Comparison of ENCODE assay signal across 1 fruit fly cellular context in the genomic region with DNA sequence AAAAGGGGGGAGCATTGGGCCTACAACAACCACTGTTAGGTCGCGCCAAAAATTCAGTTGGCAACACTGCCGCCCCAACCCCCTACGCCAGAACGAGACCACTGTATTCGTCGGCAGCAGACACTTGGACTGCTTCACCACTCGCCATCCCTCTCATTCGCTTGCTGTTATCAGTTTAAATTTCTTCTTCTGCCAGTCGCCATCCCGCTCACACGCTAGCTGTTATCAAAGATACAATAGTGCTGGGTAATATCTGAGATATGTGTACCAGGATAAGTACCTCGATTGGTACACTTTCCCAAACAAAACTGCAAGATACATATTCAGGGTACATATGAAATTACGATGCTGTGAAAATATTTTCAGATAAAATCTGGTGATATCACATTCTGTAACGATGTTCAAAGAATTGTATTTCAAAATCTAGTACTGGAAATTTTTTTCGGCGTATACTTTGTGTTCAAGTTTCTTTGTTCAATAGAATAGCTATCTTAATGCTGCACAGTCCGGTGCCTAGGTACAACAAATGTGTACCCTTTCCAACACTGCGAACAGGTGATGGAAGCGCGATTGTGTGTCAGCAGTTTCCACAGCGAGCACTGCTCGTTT.
A peak's percentile ranks its signal among the peaks of the same experiment; 100 is the strongest.
TF ChIP-seq lines count a peak whose summit lies in the region.

No protein-coding gene starts in this region.

TF ChIP-seq in whole organism, embryonic, 481 proteins besides CTCF, POLR2A, EP300 and RAD21 (continued from another document and continues in another):
- TF ChIP-seq Hr78 (GFP tag; optimal IDR thresholded peaks at IDR 0.05; lab: Kevin White, UChicago) (peak in 1 of 2 experiments; percentile 48), Atf3 (GFP tag; optimal IDR thresholded peaks at IDR 0.05; lab: Kevin White, UChicago) (peak; percentile 50), CG18476 (GFP tag; optimal IDR thresholded peaks at IDR 0.05; lab: Kevin White, UChicago) (peak; percentile 84), lab (GFP tag; optimal IDR thresholded peaks at IDR 0.05; lab: Kevin White, UChicago) (no peak), trem (tag; optimal IDR thresholded peaks at IDR 0.05; lab: Kevin White, UChicago) (peak; percentile 64), hkb (optimal IDR thresholded peaks at IDR 0.05; lab: Kevin White, UChicago) (no peak), hkb (GFP tag; IDR thresholded peaks at IDR 0.05; lab: Robert Waterston, UW) (peak; percentile 75), crc (GFP tag; optimal IDR thresholded peaks at IDR 0.05; lab: Kevin White, UChicago) (peak; percentile 75), HLH4C (GFP tag; IDR thresholded peaks at IDR 0.05; lab: Robert Waterston, UW; ENCODE audit: partially characterized antibody) (peak; percentile 50; the same call in 2 of the 3 replicates), CG15479 (GFP tag; optimal IDR thresholded peaks at IDR 0.05; lab: Kevin White, UChicago) (no peak), chif (GFP tag; optimal IDR thresholded peaks at IDR 0.05; lab: Kevin White, UChicago) (peak; percentile 72 to 81), CG7372 (GFP tag; IDR thresholded peaks at IDR 0.05; lab: Robert Waterston, UW) (peak; percentile 69), CG14050 (GFP tag; IDR thresholded peaks at IDR 0.05; lab: Robert Waterston, UW) (peak; percentile 50), Myb (GFP tag; optimal IDR thresholded peaks at IDR 0.05; lab: Kevin White, UChicago) (peak; percentile 76), p53 (GFP tag; optimal IDR thresholded peaks at IDR 0.05; lab: Kevin White, UChicago) (peak; percentile 75), CG6254 (GFP tag; optimal IDR thresholded peaks at IDR 0.05; lab: Kevin White, UChicago) (no peak), CG32767 (GFP tag; IDR thresholded peaks at IDR 0.05; lab: Robert Waterston, UW) (peak; percentile 64), ttk (GFP tag; IDR thresholded peaks at IDR 0.05; lab: Robert Waterston, UW) (peak; percentile 41; the same call in 1 of the 2 replicates), ham (GFP tag; IDR thresholded peaks at IDR 0.05; lab: Robert Waterston, UW) (no peak), CG10209 (GFP tag; optimal IDR thresholded peaks at IDR 0.05; lab: Kevin White, UChicago) (peak; percentile 86), GATAe (GFP tag; conservative IDR thresholded peaks at IDR 0.05; lab: Robert Waterston, UW) (peak; percentile 96), Drgx (GFP tag; IDR thresholded peaks at IDR 0.05; lab: Robert Waterston, UW) (peak; percentile 77; the same call in 1 of the 2 replicates), CG6854 (GFP tag; optimal IDR thresholded peaks at IDR 0.05; lab: Kevin White, UChicago) (peak; percentile 67), NfI (GFP tag; optimal IDR thresholded peaks at IDR 0.05; lab: Kevin White, UChicago) (peak; percentile 90), exex (tag; optimal IDR thresholded peaks at IDR 0.05; lab: Kevin White, UChicago) (no peak), Hey (tag; optimal IDR thresholded peaks at IDR 0.05; lab: Kevin White, UChicago) (peak; percentile 22), CG15073 (GFP tag; optimal IDR thresholded peaks at IDR 0.05; lab: Kevin White, UChicago) (peak; percentile 35), CG11504 (tag; optimal IDR thresholded peaks at IDR 0.05; lab: Kevin White, UChicago) (no peak), gro (GFP tag; optimal IDR thresholded peaks at IDR 0.05; lab: Kevin White, UChicago) (peak; percentile 90), vnd (GFP tag; IDR thresholded peaks at IDR 0.05; lab: Robert Waterston, UW; ENCODE audit: partially characterized antibody) (no peak), CG1792 (GFP tag; optimal IDR thresholded peaks at IDR 0.05; lab: Kevin White, UChicago) (peak; percentile 77), br (optimal IDR thresholded peaks at IDR 0.05; lab: Kevin White, UChicago) (no peak), Rx (GFP tag; IDR thresholded peaks at IDR 0.05; lab: Robert Waterston, UW) (peak; percentile 47), Antp (GFP tag; optimal IDR thresholded peaks at IDR 0.05; lab: Kevin White, UChicago) (peak; percentile 89), CG9797 (GFP tag; optimal IDR thresholded peaks at IDR 0.05; lab: Kevin White, UChicago) (peak; percentile 25), CG7786 (GFP tag; optimal IDR thresholded peaks at IDR 0.05; lab: Kevin White, UChicago) (peak; percentile 92), CG1602 (GFP tag; optimal IDR thresholded peaks at IDR 0.05; lab: Kevin White, UChicago) (peak; percentile 65), NK7.1 (GFP tag; optimal IDR thresholded peaks at IDR 0.05; lab: Kevin White, UChicago) (peak; percentile 65), CG30431 (GFP tag; optimal IDR thresholded peaks at IDR 0.05; lab: Kevin White, UChicago) (peak; percentile 58), Blimp-1 (GFP tag; optimal IDR thresholded peaks at IDR 0.05; lab: Kevin White, UChicago) (no peak), CG17829 (tag; optimal IDR thresholded peaks at IDR 0.05; lab: Kevin White, UChicago) (peak; percentile 81), Sin3A (optimal IDR thresholded peaks at IDR 0.05; lab: Kevin White, UChicago) (no peak), klu (GFP tag; IDR thresholded peaks at IDR 0.05; lab: Robert Waterston, UW) (peak; percentile 69), gcm (GFP tag; optimal IDR thresholded peaks at IDR 0.05; lab: Kevin White, UChicago) (peak; percentile 81), CG6683 (GFP tag; optimal IDR thresholded peaks at IDR 0.05; lab: Kevin White, UChicago) (peak; percentile 55), jigr1 (GFP tag; IDR thresholded peaks at IDR 0.05; lab: Robert Waterston, UW) (no peak), Doc2 (GFP tag; IDR thresholded peaks at IDR 0.05; lab: Robert Waterston, UW) (no peak), CG9727 (GFP tag; optimal IDR thresholded peaks at IDR 0.05; lab: Kevin White, UChicago) (peak; percentile 86), cg (GFP tag; optimal IDR thresholded peaks at IDR 0.05; lab: Kevin White, UChicago) (no peak), CG10274 (GFP tag; optimal IDR thresholded peaks at IDR 0.05; lab: Kevin White, UChicago) (peak; percentile 64), bigmax (GFP tag; optimal IDR thresholded peaks at IDR 0.05; lab: Kevin White, UChicago) (peak; percentile 15), az2 (GFP tag; optimal IDR thresholded peaks at IDR 0.05; lab: Kevin White, UChicago) (peak; percentile 84), CG13296 (GFP tag; optimal IDR thresholded peaks at IDR 0.05; lab: Kevin White, UChicago) (peak; percentile 88), CG15514 (GFP tag; optimal IDR thresholded peaks at IDR 0.05; lab: Kevin White, UChicago) (peak; percentile 65), CG18764 (GFP tag; optimal IDR thresholded peaks at IDR 0.05; lab: Kevin White, UChicago) (peak; percentile 60), CG13775 (GFP tag; optimal IDR thresholded peaks at IDR 0.05; lab: Kevin White, UChicago) (peak; percentile 75), CG34224 (GFP tag; IDR thresholded peaks at IDR 0.05; lab: Robert Waterston, UW; ENCODE audit: partially characterized antibody) (no peak; the same call in 2 of the 3 replicates), esg (GFP tag; conservative IDR thresholded peaks at IDR 0.05; lab: Robert Waterston, UW) (peak; percentile 81), CG1024 (GFP tag; IDR thresholded peaks at IDR 0.05; lab: Robert Waterston, UW) (0 out of 2 replicates have a peak, but pooled peaks have one; percentile 19), aop (GFP tag; IDR thresholded peaks at IDR 0.05; lab: Robert Waterston, UW) (no peak), CG10565 (GFP tag; optimal IDR thresholded peaks at IDR 0.05; lab: Kevin White, UChicago) (peak; percentile 65), CG7745 (tag; optimal IDR thresholded peaks at IDR 0.05; lab: Kevin White, UChicago) (no peak), maf-S (GFP tag; optimal IDR thresholded peaks at IDR 0.05; lab: Kevin White, UChicago) (peak; percentile 83), Eip74EF (GFP tag; optimal IDR thresholded peaks at IDR 0.05; lab: Kevin White, UChicago) (peak in 1 of 2 experiments; percentile 82), danr (GFP tag; IDR thresholded peaks at IDR 0.05; lab: Robert Waterston, UW) (peak; percentile 27; the same call in 1 of the 2 replicates), CG6175 (GFP tag; IDR thresholded peaks at IDR 0.05; lab: Robert Waterston, UW) (no peak; the same call in 2 of the 3 replicates), sima (GFP tag; optimal IDR thresholded peaks at IDR 0.05; lab: Kevin White, UChicago) (no peak), CG3726 (GFP tag; IDR thresholded peaks at IDR 0.05; lab: Robert Waterston, UW) (0 out of 3 replicates have a peak, but pooled peaks have one; percentile 28), CG7928 (GFP tag; optimal IDR thresholded peaks at IDR 0.05; lab: Kevin White, UChicago) (peak; percentile 59), CG12744 (GFP tag; optimal IDR thresholded peaks at IDR 0.05; lab: Kevin White, UChicago) (peak; percentile 74), NFAT (GFP tag; IDR thresholded peaks at IDR 0.05; lab: Robert Waterston, UW) (peak; percentile 46; the same call in 1 of the 2 replicates), CG31441 (GFP tag; IDR thresholded peaks at IDR 0.05; lab: Robert Waterston, UW) (no peak; the same call in none of the 2 replicates), CG10321 (GFP tag; IDR thresholded peaks at IDR 0.05; lab: Robert Waterston, UW) (peak; percentile 100), emc (GFP tag; optimal IDR thresholded peaks at IDR 0.05; lab: Kevin White, UChicago) (peak; percentile 38), CG12236 (GFP tag; optimal IDR thresholded peaks at IDR 0.05; lab: Kevin White, UChicago) (peak; percentile 76), CG9932 (GFP tag; IDR thresholded peaks at IDR 0.05; lab: Robert Waterston, UW) (peak; percentile 82), CG1832 (GFP tag; optimal IDR thresholded peaks at IDR 0.05; lab: Kevin White, UChicago) (peak; percentile 98), CG3995 (GFP tag; optimal IDR thresholded peaks at IDR 0.05; lab: Kevin White, UChicago) (peak; percentile 50), schlank (tag; optimal IDR thresholded peaks at IDR 0.05; lab: Kevin White, UChicago) (peak; percentile 81), dysf (GFP tag; IDR thresholded peaks at IDR 0.05; lab: Robert Waterston, UW) (peak; percentile 81), nom (GFP tag; optimal IDR thresholded peaks at IDR 0.05; lab: Kevin White, UChicago) (peak; percentile 58), NC2α (GFP tag; optimal IDR thresholded peaks at IDR 0.05; lab: Kevin White, UChicago) (peak; percentile 63), CG9437 (GFP tag; optimal IDR thresholded peaks at IDR 0.05; lab: Kevin White, UChicago) (peak; percentile 80), Hand (GFP tag; optimal IDR thresholded peaks at IDR 0.05; lab: Kevin White, UChicago) (peak; percentile 83), Dref (GFP tag; IDR thresholded peaks at IDR 0.05; lab: Robert Waterston, UW) (0 out of 2 replicates have a peak, but pooled peaks have one; percentile 24), CG3838 (GFP tag; optimal IDR thresholded peaks at IDR 0.05; lab: Kevin White, UChicago) (no peak), D19A (tag; optimal IDR thresholded peaks at IDR 0.05; lab: Kevin White, UChicago) (no peak), B-H1 (GFP tag; IDR thresholded peaks at IDR 0.05; lab: Robert Waterston, UW) (peak; percentile 39; the same call in 2 of the 3 replicates), Max (GFP tag; optimal IDR thresholded peaks at IDR 0.05; lab: Kevin White, UChicago) (peak; percentile 80), Fer3 (tag; optimal IDR thresholded peaks at IDR 0.05; lab: Kevin White, UChicago) (peak; percentile 85), CG6654 (GFP tag; optimal IDR thresholded peaks at IDR 0.05; lab: Kevin White, UChicago) (peak; percentile 52), unpg (GFP tag; optimal IDR thresholded peaks at IDR 0.05; lab: Kevin White, UChicago) (peak; percentile 87), slou (GFP tag; optimal IDR thresholded peaks at IDR 0.05; lab: Kevin White, UChicago) (peak; percentile 87), CG9876 (GFP tag; optimal IDR thresholded peaks at IDR 0.05; lab: Kevin White, UChicago) (peak; percentile 38), wdn (GFP tag; IDR thresholded peaks at IDR 0.05; lab: Robert Waterston, UW) (peak; percentile 60), phol (tag; optimal IDR thresholded peaks at IDR 0.05; lab: Kevin White, UChicago) (peak; percentile 87), Hmr (GFP tag; optimal IDR thresholded peaks at IDR 0.05; lab: Kevin White, UChicago) (peak; percentile 91), CG5245 (GFP tag; optimal IDR thresholded peaks at IDR 0.05; lab: Kevin White, UChicago) (peak; percentile 46), Hsf (GFP tag; optimal IDR thresholded peaks at IDR 0.05; lab: Kevin White, UChicago) (peak; percentile 85), fd102C (GFP tag; optimal IDR thresholded peaks at IDR 0.05; lab: Kevin White, UChicago) (peak; percentile 0), prd (optimal IDR thresholded peaks at IDR 0.05; lab: Kevin White, UChicago) (no peak), prd (GFP tag; IDR thresholded peaks at IDR 0.05; lab: Robert Waterston, UW) (peak; percentile 80), CG4404 (GFP tag; IDR thresholded peaks at IDR 0.05; lab: Robert Waterston, UW) (peak; percentile 27; the same call in 1 of the 2 replicates), Nf-YA (GFP tag; IDR thresholded peaks at IDR 0.05; lab: Robert Waterston, UW) (0 out of 2 replicates have a peak, but pooled peaks have one; percentile 10), ERR (GFP tag; optimal IDR thresholded peaks at IDR 0.05; lab: Kevin White, UChicago) (peak; percentile 88), CG4854 (GFP tag; optimal IDR thresholded peaks at IDR 0.05; lab: Kevin White, UChicago) (peak; percentile 90), row (GFP tag; IDR thresholded peaks at IDR 0.05; lab: Robert Waterston, UW) (peak; percentile 96), ssp (GFP tag; IDR thresholded peaks at IDR 0.05; lab: Robert Waterston, UW) (peak; percentile 34; the same call in 1 of the 2 replicates), CG7357 (GFP tag; IDR thresholded peaks at IDR 0.05; lab: Robert Waterston, UW) (peak; percentile 33; the same call in 1 of the 3 replicates), pan (optimal IDR thresholded peaks at IDR 0.05; lab: Kevin White, UChicago) (no peak), pan (GFP tag; optimal IDR thresholded peaks at IDR 0.05 in 1 of 2, IDR thresholded peaks at IDR 0.05 in 1 of 2) (no peak), so (GFP tag; IDR thresholded peaks at IDR 0.05; lab: Robert Waterston, UW) (peak; percentile 87), CG11696 (GFP tag; IDR thresholded peaks at IDR 0.05; lab: Robert Waterston, UW) (no peak), CG2116 (GFP tag; optimal IDR thresholded peaks at IDR 0.05; lab: Kevin White, UChicago) (peak; percentile 48), Deaf1 (tag; optimal IDR thresholded peaks at IDR 0.05; lab: Kevin White, UChicago) (peak; percentile 59), CG5953 (GFP tag; IDR thresholded peaks at IDR 0.05; lab: Robert Waterston, UW) (peak; percentile 31; the same call in 1 of the 2 replicates), onecut (GFP tag; IDR thresholded peaks at IDR 0.05; lab: Robert Waterston, UW) (no peak; the same call in 1 of the 2 replicates), MTF-1 (GFP tag; optimal IDR thresholded peaks at IDR 0.05; lab: Kevin White, UChicago; ENCODE audit: borderline replicate concordance) (no peak), eve (GFP tag; optimal IDR thresholded peaks at IDR 0.05; lab: Kevin White, UChicago) (no peak), CG17568 (GFP tag; optimal IDR thresholded peaks at IDR 0.05; lab: Kevin White, UChicago) (no peak), abd-A (tag; optimal IDR thresholded peaks at IDR 0.05; lab: Kevin White, UChicago) (no peak)
